Worm (Caenorhabditis elegans) whole organism, young adult: ENCODE data around the gene nemt-1.
A peak's percentile ranks its signal among the peaks of the same experiment; 100 is the strongest.

Experiments
- B0019.2 ChIP-seq: fragments of 200-800 bp; sonication (Bioruptor generic); conservative IDR thresholded peaks from 2 replicates; pipeline ENCODE4 v1.3.6; 2022; ENCODE audit warnings: missing genetic modification reagents, missing genetic modification characterization, missing compliant biosample characterization
- B0035.1 ChIP-seq: sonication (generic microtip); optimal IDR thresholded peaks from 2 replicates; lab custom pipeline; 2016; ENCODE audit warnings: missing genetic modification characterization, mild to moderate bottlenecking, missing compliant biosample characterization, missing genotype, missing genetic modification reagents
- B0261.1 ChIP-seq: sonication (generic microtip); optimal IDR thresholded peaks from 2 replicates; lab custom pipeline; 2016; ENCODE audit warnings: mild to moderate bottlenecking, missing genetic modification characterization, moderate library complexity, missing compliant biosample characterization
- B0336.3 ChIP-seq: fragments of 200-800 bp; sonication (Bioruptor generic); IDR thresholded peaks from 2 replicates; pipeline ENCODE4 v1.3.6; 2022; ENCODE audit warnings: missing genetic modification characterization, missing compliant biosample characterization
- C17E4.6 ChIP-seq: fragments of 200-800 bp; sonication (Bioruptor generic); IDR thresholded peaks from 2 replicates; pipeline ENCODE4 v1.3.6; 2022; ENCODE audit warnings: missing genetic modification reagents, missing genetic modification characterization, missing compliant biosample characterization
- K11D2.4 ChIP-seq: fragments of 200-800 bp; sonication (Bioruptor generic); IDR thresholded peaks from 2 replicates; pipeline ENCODE4 v1.3.6; 2022; ENCODE audit warnings: missing genetic modification reagents, missing genetic modification characterization, missing compliant biosample characterization
- T07F8.4 ChIP-seq: sonication (generic microtip); optimal IDR thresholded peaks from 2 replicates; lab custom pipeline; 2016; ENCODE audit warnings: mild to moderate bottlenecking, missing genetic modification characterization, moderate library complexity, missing compliant biosample characterization
- Y53G8AR.9 ChIP-seq: fragments of 200-800 bp; sonication (Bioruptor generic); conservative IDR thresholded peaks from 2 replicates; pipeline ENCODE4 v1.3.6; 2022; ENCODE audit warnings: missing genetic modification reagents, missing genetic modification characterization, missing compliant biosample characterization
- Y56A3A.18 ChIP-seq: fragments of 200-800 bp; sonication (Bioruptor generic); IDR thresholded peaks from 2 replicates; pipeline ENCODE4 v1.3.6; 2022; ENCODE audit warnings: missing genetic modification reagents, missing genetic modification characterization, missing compliant biosample characterization
- ama-1 ChIP-seq, 3 experiments: fragments of 150-350 bp in 1 of 3; sonication (generic microtip) in 2 of 3; optimal IDR thresholded peaks; 2 replicates each; lab custom pipeline; 2014 to 2018; ENCODE audit warnings: missing biosample characterization in 2 of 3, missing genetic modification characterization in 2 of 3, missing genetic modification reagents in 2 of 3
- aptf-2 ChIP-seq: fragments of 200-800 bp; sonication (Bioruptor generic); conservative IDR thresholded peaks from 2 replicates; pipeline ENCODE4 v1.3.6; 2022; ENCODE audit warnings: missing genetic modification reagents, missing genetic modification characterization, missing compliant biosample characterization
- aptf-3 ChIP-seq: fragments of 200-800 bp; sonication (Bioruptor generic); IDR thresholded peaks from 2 replicates; pipeline ENCODE4 v1.3.6; 2022; ENCODE audit warnings: missing genetic modification characterization, missing compliant biosample characterization
- atf-7 ChIP-seq: sonication (generic microtip); optimal IDR thresholded peaks from 2 replicates; lab custom pipeline; 2017; ENCODE audit warnings: mild to moderate bottlenecking, missing genetic modification characterization, missing compliant biosample characterization
- ccch-3 ChIP-seq: fragments of 200-800 bp; sonication (Bioruptor generic); optimal IDR thresholded peaks from 2 replicates; lab custom pipeline; 2018; ENCODE audit warnings: mild to moderate bottlenecking, missing genetic modification characterization, missing compliant biosample characterization
- ceh-79 ChIP-seq: sonication (generic microtip); optimal IDR thresholded peaks from 2 replicates; lab custom pipeline; 2017; ENCODE audit warnings: mild to moderate bottlenecking, missing genetic modification characterization, missing compliant biosample characterization
- dox-1 ChIP-seq: fragments of 200-800 bp; sonication (Bioruptor generic); IDR thresholded peaks from 2 replicates; pipeline ENCODE4 v1.3.6; 2022; ENCODE audit warnings: missing genetic modification reagents, missing genetic modification characterization, missing compliant biosample characterization
- dpl-1 ChIP-seq: fragments of 150-350 bp; optimal IDR thresholded peaks from 2 replicates; lab custom pipeline; 2014; ENCODE audit warnings: missing biosample characterization, missing genetic modification reagents, missing genetic modification characterization
- efl-1 ChIP-seq: fragments of 150-350 bp; optimal IDR thresholded peaks from 2 replicates; lab custom pipeline; 2014; ENCODE audit warnings: missing biosample characterization, missing genetic modification reagents, missing genetic modification characterization
- egl-18 ChIP-seq: fragments of 200-800 bp; sonication (Bioruptor generic); IDR thresholded peaks from 2 replicates; pipeline ENCODE4 v1.3.6; 2022; ENCODE audit warnings: missing genetic modification reagents, missing genetic modification characterization, missing compliant biosample characterization
- gei-17 ChIP-seq: fragments of 200-800 bp; sonication (Bioruptor generic); optimal IDR thresholded peaks from 2 replicates; lab custom pipeline; 2018; ENCODE audit warnings: mild to moderate bottlenecking, missing genetic modification characterization, missing compliant biosample characterization
- hmg-20 ChIP-seq: fragments of 200-800 bp; sonication (Bioruptor generic); IDR thresholded peaks from 2 replicates; pipeline ENCODE4 v1.3.6; 2022; ENCODE audit warnings: missing genetic modification reagents, missing genetic modification characterization, missing compliant biosample characterization
- hrde-1 ChIP-seq: sonication (generic microtip); optimal IDR thresholded peaks from 2 replicates; lab custom pipeline; 2016; ENCODE audit warnings: missing genetic modification characterization, mild to moderate bottlenecking, missing compliant biosample characterization, moderate library complexity, missing genotype, missing genetic modification reagents, borderline replicate concordance
- lag-1 ChIP-seq: fragments of 200-800 bp; sonication (Bioruptor generic); IDR thresholded peaks from 2 replicates; pipeline ENCODE4 v1.3.6; 2022; ENCODE audit warnings: missing genetic modification reagents, missing genetic modification characterization, missing compliant biosample characterization
- let-526 ChIP-seq: fragments of 200-800 bp; sonication (Bioruptor generic); IDR thresholded peaks from 2 replicates; pipeline ENCODE4 v1.3.6; 2022; ENCODE audit warnings: missing genetic modification reagents, missing genetic modification characterization, missing compliant biosample characterization
- lin-35 ChIP-seq, 3 experiments: fragments of 150-350 bp in 2 of 3; sonication (generic microtip) in 1 of 3; optimal IDR thresholded peaks; 2 replicates each; lab custom pipeline; 2014 to 2018; ENCODE audit warnings: missing biosample characterization in 3 of 3, missing genetic modification characterization in 3 of 3, missing genetic modification reagents in 3 of 3
- lin-40 ChIP-seq: sonication (generic microtip); optimal IDR thresholded peaks from 2 replicates; lab custom pipeline; 2016; ENCODE audit warnings: missing genetic modification characterization, mild to moderate bottlenecking, missing compliant biosample characterization, missing genotype, missing genetic modification reagents
- lsl-1 ChIP-seq: fragments of 200-800 bp; sonication (Bioruptor generic); optimal IDR thresholded peaks from 2 replicates; lab custom pipeline; 2018; ENCODE audit warnings: mild to moderate bottlenecking, missing genetic modification characterization, moderate library complexity, missing compliant biosample characterization
- madf-10 ChIP-seq: sonication (generic microtip); optimal IDR thresholded peaks from 2 replicates; lab custom pipeline; 2016; ENCODE audit warnings: mild to moderate bottlenecking, missing genetic modification characterization, missing compliant biosample characterization
- madf-3 ChIP-seq: fragments of 200-800 bp; sonication (Bioruptor generic); IDR thresholded peaks from 2 replicates; pipeline ENCODE4 v1.3.6; 2022; ENCODE audit warnings: missing genetic modification reagents, missing genetic modification characterization, missing compliant biosample characterization
- madf-6 ChIP-seq: fragments of 200-800 bp; sonication (Bioruptor generic); IDR thresholded peaks from 2 replicates; pipeline ENCODE4 v1.3.6; 2022; ENCODE audit warnings: missing genetic modification reagents, missing genetic modification characterization, missing compliant biosample characterization
- madf-8 ChIP-seq: fragments of 200-800 bp; sonication (Bioruptor generic); conservative IDR thresholded peaks from 2 replicates; pipeline ENCODE4 v1.3.6; 2022; ENCODE audit warnings: missing genetic modification reagents, missing genetic modification characterization, missing compliant biosample characterization
- mcd-1 ChIP-seq: fragments of 200-800 bp; sonication (Bioruptor generic); IDR thresholded peaks from 2 replicates; pipeline ENCODE4 v1.3.6; 2022; ENCODE audit warnings: missing genetic modification reagents, missing genetic modification characterization, missing compliant biosample characterization
- mxl-1 ChIP-seq: sonication (generic microtip); optimal IDR thresholded peaks from 2 replicates; lab custom pipeline; 2016; ENCODE audit warnings: missing genetic modification characterization, missing compliant biosample characterization
- nfya-2 ChIP-seq: fragments of 200-800 bp; sonication (Bioruptor generic); IDR thresholded peaks from 2 replicates; pipeline ENCODE4 v1.3.6; 2022; ENCODE audit warnings: missing genetic modification reagents, missing genetic modification characterization, missing compliant biosample characterization
- nhr-80 ChIP-seq: sonication (generic microtip); optimal IDR thresholded peaks from 2 replicates; lab custom pipeline; 2016; ENCODE audit warnings: missing genetic modification characterization, missing compliant biosample characterization
- nhr-90 ChIP-seq: sonication (generic microtip); optimal IDR thresholded peaks from 2 replicates; lab custom pipeline; 2016; ENCODE audit warnings: missing genotype, mild to moderate bottlenecking, missing genetic modification characterization, missing compliant biosample characterization
- rcor-1 ChIP-seq: fragments of 200-800 bp; sonication (Bioruptor generic); IDR thresholded peaks from 2 replicates; pipeline ENCODE4 v1.3.6; 2022; ENCODE audit warnings: missing genetic modification reagents, missing genetic modification characterization, missing compliant biosample characterization
- repo-1 ChIP-seq: sonication (generic microtip); optimal IDR thresholded peaks from 2 replicates; lab custom pipeline; 2017; ENCODE audit warnings: mild to moderate bottlenecking, missing genetic modification characterization, missing compliant biosample characterization
- snpc-1.3 ChIP-seq: sonication (generic microtip); optimal IDR thresholded peaks from 2 replicates; lab custom pipeline; 2017; ENCODE audit warnings: missing genetic modification characterization, mild to moderate bottlenecking, missing compliant biosample characterization, antibody characterized with exemption, moderate library complexity, missing genotype, missing genetic modification reagents; ENCODE audit not compliant: insufficient read depth
- snpc-4 ChIP-seq, 5 experiments: fragments of 150-350 bp in 1 of 5; sonication (generic microtip) in 4 of 5; optimal IDR thresholded peaks; 2 replicates each; lab custom pipeline; 2014 to 2018; ENCODE audit warnings: missing genetic modification characterization in 5 of 5, missing biosample characterization in 3 of 5, antibody characterized with exemption in 2 of 5, mild to moderate bottlenecking in 2 of 5, missing compliant biosample characterization in 2 of 5, missing genotype in 2 of 5, moderate library complexity in 2 of 5, missing genetic modification reagents in 1 of 5
- somi-1 ChIP-seq: fragments of 200-800 bp; sonication (Bioruptor generic); optimal IDR thresholded peaks from 2 replicates; lab custom pipeline; 2018; ENCODE audit warnings: mild to moderate bottlenecking, missing genetic modification characterization, missing compliant biosample characterization
- xnd-1 ChIP-seq: sonication (generic microtip); optimal IDR thresholded peaks from 2 replicates; lab custom pipeline; 2016; ENCODE audit warnings: missing genotype, missing genetic modification reagents, missing genetic modification characterization, missing compliant biosample characterization
- zfh-2 ChIP-seq: fragments of 200-800 bp; sonication (Bioruptor generic); conservative IDR thresholded peaks from 2 replicates; pipeline ENCODE4 v1.3.6; 2022; ENCODE audit warnings: missing genetic modification reagents, missing genetic modification characterization, missing compliant biosample characterization
- zim-3 ChIP-seq: sonication (generic microtip); optimal IDR thresholded peaks from 2 replicates; lab custom pipeline; 2017; ENCODE audit warnings: mild to moderate bottlenecking, missing genetic modification characterization, moderate library complexity, missing compliant biosample characterization
- ztf-26 ChIP-seq: sonication (generic microtip); optimal IDR thresholded peaks from 2 replicates; lab custom pipeline; 2017; ENCODE audit warnings: missing genetic modification characterization, missing compliant biosample characterization
- ztf-3 ChIP-seq: fragments of 200-800 bp; sonication (Bioruptor generic); optimal IDR thresholded peaks from 2 replicates; lab custom pipeline; 2018; ENCODE audit warnings: mild to moderate bottlenecking, missing genetic modification characterization, missing compliant biosample characterization

Gene nemt-1

ce11 chrIV:9323989-9324506 is 4.8 kb upstream of the nemt-1 start, which contains the start of the genes nspg-11 and F49C12.15:
Gene nspg-11 (minus strand): TSS chrIV:9324089.
Gene F49C12.15 (plus strand): TSS chrIV:9324456.
- TF ChIP-seq rcor-1 (no peak), zfh-2 (GFP tag; lab: Robert Waterston, UW) (no peak), hrde-1 (no peak), Y56A3A.18 (GFP tag; lab: Robert Waterston, UW) (no peak), snpc-1.3 (tag; lab: Kevin White, UChicago) (no peak), ztf-26 (no peak), mcd-1 (GFP tag; lab: Robert Waterston, UW) (no peak), atf-7 (no peak), ama-1 (optimal IDR thresholded peaks at IDR 0.05; lab: Kevin White, UChicago) (no peak), ama-1 (GFP tag; optimal IDR thresholded peaks at IDR 0.05; lab: Kevin White, UChicago) (no peak), efl-1 (GFP tag; lab: Kevin White, UChicago) (no peak), lsl-1 (no peak), T07F8.4 (no peak), ztf-3 (GFP tag; lab: Kevin White, UChicago) (no peak), let-526 (GFP tag; lab: Robert Waterston, UW) (no peak)

ce11 chrIV:9322489-9322888 is 3.2 kb upstream of the nemt-1 start:
- TF ChIP-seq somi-1 (GFP tag; lab: Kevin White, UChicago), result no peak
- no peak for TF ChIP-seq K11D2.4 (GFP tag; lab: Robert Waterston, UW)
- no peak for TF ChIP-seq madf-10
- TF ChIP-seq hmg-20 (GFP tag; lab: Robert Waterston, UW), result no peak
- TF ChIP-seq lin-35 (GFP tag; optimal IDR thresholded peaks at IDR 0.05; lab: Kevin White, UChicago), result peak in 1 of 3 experiments; percentile 36
- no peak for TF ChIP-seq B0019.2 (GFP tag; lab: Robert Waterston, UW)
- no peak for TF ChIP-seq madf-6
- TF ChIP-seq aptf-3, result no peak
- TF ChIP-seq egl-18, result no peak
- no peak for TF ChIP-seq nhr-80 (tag; lab: Kevin White, UChicago)
- TF ChIP-seq Y53G8AR.9, result 0 out of 2 replicates have a peak, but pooled peaks have one; percentile 6
- TF ChIP-seq nhr-90, result no peak
- TF ChIP-seq dox-1 (GFP tag; lab: Robert Waterston, UW), result peak; percentile 37; the same call in 1 of the 2 replicates
- TF ChIP-seq zim-3 (tag; lab: Kevin White, UChicago), result no peak
- TF ChIP-seq ccch-3, result no peak
- TF ChIP-seq dpl-1 (GFP tag; lab: Kevin White, UChicago), result no peak
- TF ChIP-seq let-526 (GFP tag; lab: Robert Waterston, UW), result no peak
- no peak for TF ChIP-seq mcd-1 (GFP tag; lab: Robert Waterston, UW)
- peak; percentile 32; the same call in 1 of the 2 replicates for TF ChIP-seq C17E4.6 (GFP tag; lab: Robert Waterston, UW)
- no peak for TF ChIP-seq snpc-4 (GFP tag; optimal IDR thresholded peaks at IDR 0.05; lab: Kevin White, UChicago)
- peak in 1 of 4 experiments; percentile 2 for TF ChIP-seq snpc-4 (tag; optimal IDR thresholded peaks at IDR 0.05; lab: Kevin White, UChicago)
- TF ChIP-seq repo-1 (tag; lab: Kevin White, UChicago), result peak; percentile 32
- no peak for TF ChIP-seq B0261.1 (tag; lab: Kevin White, UChicago)
- TF ChIP-seq madf-3 (GFP tag; lab: Robert Waterston, UW), result 0 out of 2 replicates have a peak, but pooled peaks have one; percentile 9
- TF ChIP-seq mxl-1 (tag; lab: Kevin White, UChicago), result no peak
- no peak for TF ChIP-seq gei-17 (GFP tag; lab: Kevin White, UChicago)
- peak; percentile 20 for TF ChIP-seq B0035.1 (tag; lab: Kevin White, UChicago)
- no peak for TF ChIP-seq nfya-2 (GFP tag; lab: Robert Waterston, UW)
- no peak for TF ChIP-seq xnd-1 (tag; lab: Kevin White, UChicago)
- TF ChIP-seq madf-8, result no peak
- TF ChIP-seq lag-1 (GFP tag; lab: Robert Waterston, UW), result 0 out of 2 replicates have a peak, but pooled peaks have one; percentile 57
- TF ChIP-seq ceh-79, result peak; percentile 69
- TF ChIP-seq lin-40 (tag; lab: Kevin White, UChicago), result peak; percentile 31
- peak; percentile 18 for TF ChIP-seq efl-1 (GFP tag; lab: Kevin White, UChicago)
- TF ChIP-seq B0336.3 (GFP tag; lab: Robert Waterston, UW), result peak; percentile 68
- TF ChIP-seq aptf-2 (GFP tag; lab: Robert Waterston, UW), result no peak
- TF ChIP-seq ama-1 (optimal IDR thresholded peaks at IDR 0.05; lab: Kevin White, UChicago), result peak; percentile 66
- TF ChIP-seq ama-1 (GFP tag; optimal IDR thresholded peaks at IDR 0.05; lab: Kevin White, UChicago), result no peak
